Worm (Caenorhabditis elegans): Measurements from ENCODE around the gene lys-10.

ce11 chrIV:8301925-8302324 is 30.7 kb upstream of the lys-10 start:
- TF ChIP-seq ceh-28 (tag; optimal IDR thresholded peaks at IDR 0.05) (no peak), nhr-67 (tag; optimal IDR thresholded peaks at IDR 0.05) (no peak), nhr-76 (tag; optimal IDR thresholded peaks at IDR 0.05) (no peak), egl-27 (tag; optimal IDR thresholded peaks at IDR 0.05) (no peak), unc-39 (tag; optimal IDR thresholded peaks at IDR 0.05) (no peak), elt-3 (tag; optimal IDR thresholded peaks at IDR 0.05) (peak in 1 of 3 experiments; percentile 9), tbx-2 (tag; optimal IDR thresholded peaks at IDR 0.05) (no peak), lin-15B (tag; optimal IDR thresholded peaks at IDR 0.05) (no peak), nhr-25 (tag; optimal IDR thresholded peaks at IDR 0.05) (peak; percentile 71), ama-1 (optimal IDR thresholded peaks at IDR 0.05) (no peak)
